Worm (Caenorhabditis elegans) whole organism, L1 larva: Measurements from ENCODE around the gene C52B9.4.

ENCODE experiments used
- C04F5.9 ChIP-seq: sonication (generic microtip); optimal IDR thresholded peaks from 2 replicates; lab custom pipeline; 2016; ENCODE audit warnings: missing genetic modification characterization, missing compliant biosample characterization
- F16B12.6 ChIP-seq: fragments of 150-350 bp; optimal IDR thresholded peaks from 2 replicates; lab custom pipeline; 2014; ENCODE audit warnings: missing biosample characterization, missing genetic modification characterization
- aha-1 ChIP-seq: fragments of 150-350 bp; optimal IDR thresholded peaks from 2 replicates; lab custom pipeline; 2014; ENCODE audit warnings: missing biosample characterization, missing genetic modification characterization
- aly-2 ChIP-seq: fragments of 150-350 bp; optimal IDR thresholded peaks from 2 replicates; lab custom pipeline; 2014; ENCODE audit warnings: missing biosample characterization, missing genetic modification characterization
- ama-1 ChIP-seq: fragments of 150-350 bp; optimal IDR thresholded peaks from 2 replicates; lab custom pipeline; 2014
- ceh-8 ChIP-seq: fragments of 200-800 bp; sonication (Bioruptor generic); optimal IDR thresholded peaks from 2 replicates; lab custom pipeline; 2018; ENCODE audit warnings: mild to moderate bottlenecking, missing genetic modification characterization, moderate library complexity, missing compliant biosample characterization
- ceh-82 ChIP-seq, 3 experiments: fragments of 150-350 bp in 1 of 3; sonication (generic microtip) in 2 of 3; optimal IDR thresholded peaks; 2 replicates each; lab custom pipeline; 2014 to 2017; ENCODE audit warnings: missing biosample characterization in 3 of 3, missing genetic modification characterization in 3 of 3
- ceh-88 ChIP-seq: fragments of 200-800 bp; sonication (Bioruptor generic); IDR thresholded peaks from 2 replicates; pipeline ENCODE4 v1.3.6; 2022; ENCODE audit warnings: missing genetic modification characterization, missing compliant biosample characterization
- ceh-90 ChIP-seq: sonication (generic microtip); optimal IDR thresholded peaks from 2 replicates; lab custom pipeline; 2016; ENCODE audit warnings: missing genetic modification characterization, missing compliant biosample characterization
- ces-1 ChIP-seq: fragments of 150-350 bp; optimal IDR thresholded peaks from 2 replicates; lab custom pipeline; 2014; ENCODE audit warnings: missing biosample characterization, missing genetic modification reagents, missing genetic modification characterization
- dpl-1 ChIP-seq, 3 experiments: fragments of 150-350 bp in 2 of 3; sonication (generic microtip) in 1 of 3; optimal IDR thresholded peaks; 2 replicates each; lab custom pipeline; 2014 to 2017; ENCODE audit warnings: missing biosample characterization in 3 of 3, missing genetic modification characterization in 3 of 3, missing genetic modification reagents in 3 of 3
- dsc-1 ChIP-seq: sonication (generic microtip); optimal IDR thresholded peaks from 2 replicates; lab custom pipeline; 2016; ENCODE audit warnings: mild to moderate bottlenecking, missing genetic modification characterization, missing compliant biosample characterization
- efl-1 ChIP-seq, 4 experiments: fragments of 150-350 bp; optimal IDR thresholded peaks in 3 of 4; peaks in 1 of 4; 1 replicate in 1 of 4; 2 replicates in 3 of 4; lab custom pipeline; 2014; ENCODE audit warnings: missing biosample characterization in 2 of 4, missing genetic modification characterization in 2 of 4, missing genetic modification reagents in 2 of 4
- fkh-4 ChIP-seq: sonication (generic microtip); optimal IDR thresholded peaks from 2 replicates; lab custom pipeline; 2016; ENCODE audit warnings: missing compliant biosample characterization, missing genetic modification characterization, borderline replicate concordance
- fkh-8 ChIP-seq: sonication (generic microtip); optimal IDR thresholded peaks from 2 replicates; lab custom pipeline; 2016; ENCODE audit warnings: mild to moderate bottlenecking, missing genetic modification characterization, missing compliant biosample characterization
- fos-1 ChIP-seq: fragments of 150-350 bp; optimal IDR thresholded peaks from 2 replicates; lab custom pipeline; 2014; ENCODE audit warnings: missing biosample characterization, missing genetic modification characterization
- grh-1 ChIP-seq: fragments of 200-800 bp; sonication (Bioruptor generic); IDR thresholded peaks from 2 replicates; pipeline ENCODE4 v1.3.6; 2022; ENCODE audit warnings: missing genetic modification reagents, missing genetic modification characterization, missing compliant biosample characterization
- hpl-2 ChIP-seq: fragments of 150-350 bp; optimal IDR thresholded peaks from 2 replicates; lab custom pipeline; 2014; ENCODE audit warnings: missing biosample characterization, missing genetic modification reagents, missing genetic modification characterization
- lin-14 ChIP-seq: fragments of 200-800 bp; sonication (Bioruptor generic); optimal IDR thresholded peaks from 2 replicates; lab custom pipeline; 2018; ENCODE audit warnings: mild to moderate bottlenecking, missing genetic modification characterization, moderate library complexity, missing compliant biosample characterization
- lin-15B ChIP-seq: fragments of 150-350 bp; sonication (generic microtip); optimal IDR thresholded peaks from 3 replicates; lab custom pipeline; 2014; ENCODE audit warnings: missing biosample characterization, missing genetic modification characterization
- lin-35 ChIP-seq, 2 experiments: fragments of 150-350 bp; optimal IDR thresholded peaks; 2 replicates each; lab custom pipeline; 2014; ENCODE audit warnings: missing biosample characterization in 2 of 2, missing genetic modification characterization in 2 of 2, missing genetic modification reagents in 2 of 2
- lin-39 ChIP-seq: fragments of 150-350 bp; optimal IDR thresholded peaks from 2 replicates; lab custom pipeline; 2014; ENCODE audit warnings: missing biosample characterization, missing genetic modification reagents, missing genetic modification characterization
- lsy-2 ChIP-seq, 2 experiments: fragments of 150-350 bp; optimal IDR thresholded peaks; 2 replicates each; lab custom pipeline; 2014; ENCODE audit warnings: missing biosample characterization in 2 of 2, missing genetic modification characterization in 2 of 2
- mab-9 ChIP-seq: fragments of 200-800 bp; sonication (Bioruptor generic); IDR thresholded peaks from 2 replicates; pipeline ENCODE4 v1.3.6; 2022; ENCODE audit warnings: missing genetic modification reagents, missing genetic modification characterization, missing compliant biosample characterization
- mef-2 ChIP-seq: fragments of 150-350 bp; optimal IDR thresholded peaks from 2 replicates; lab custom pipeline; 2014; ENCODE audit warnings: missing biosample characterization, missing genetic modification characterization
- mep-1 ChIP-seq: fragments of 150-350 bp; optimal IDR thresholded peaks from 2 replicates; lab custom pipeline; 2014; ENCODE audit warnings: missing biosample characterization, missing genetic modification characterization
- nhr-12 ChIP-seq: sonication (generic microtip); optimal IDR thresholded peaks from 2 replicates; lab custom pipeline; 2017; ENCODE audit warnings: missing biosample characterization, missing genetic modification characterization
- nhr-19 ChIP-seq: fragments of 200-800 bp; sonication (Bioruptor generic); conservative IDR thresholded peaks from 2 replicates; pipeline ENCODE4 v1.3.6; 2022; ENCODE audit warnings: missing genetic modification characterization, missing compliant biosample characterization
- nhr-20 ChIP-seq: sonication (generic microtip); optimal IDR thresholded peaks from 2 replicates; lab custom pipeline; 2016; ENCODE audit warnings: mild to moderate bottlenecking, missing genetic modification characterization, missing compliant biosample characterization
- nhr-237 ChIP-seq: fragments of 150-350 bp; optimal IDR thresholded peaks from 2 replicates; lab custom pipeline; 2014; ENCODE audit warnings: missing biosample characterization, missing genetic modification characterization
- nhr-28 ChIP-seq: fragments of 150-350 bp; optimal IDR thresholded peaks from 2 replicates; lab custom pipeline; 2014; ENCODE audit warnings: missing biosample characterization, missing genetic modification characterization
- nhr-71 ChIP-seq: sonication (generic microtip); optimal IDR thresholded peaks from 2 replicates; lab custom pipeline; 2016; ENCODE audit warnings: mild to moderate bottlenecking, missing genetic modification characterization, moderate library complexity, missing compliant biosample characterization
- nhr-76 ChIP-seq: sonication (generic microtip); optimal IDR thresholded peaks from 2 replicates; lab custom pipeline; 2017; ENCODE audit warnings: missing biosample characterization, missing genetic modification characterization
- nhr-77 ChIP-seq: fragments of 150-350 bp; optimal IDR thresholded peaks from 2 replicates; lab custom pipeline; 2014; ENCODE audit warnings: missing biosample characterization, missing genetic modification characterization
- nhr-90 ChIP-seq: sonication (generic microtip); optimal IDR thresholded peaks from 2 replicates; lab custom pipeline; 2016; ENCODE audit warnings: mild to moderate bottlenecking, missing genetic modification characterization, missing compliant biosample characterization; ENCODE audit not compliant: poor library complexity
- pax-3 ChIP-seq: fragments of 200-800 bp; sonication (Bioruptor generic); optimal IDR thresholded peaks from 2 replicates; lab custom pipeline; 2018; ENCODE audit warnings: mild to moderate bottlenecking, missing genetic modification characterization, moderate library complexity, missing compliant biosample characterization
- pqm-1 ChIP-seq: sonication (generic microtip); optimal IDR thresholded peaks from 3 replicates; lab custom pipeline; 2017; ENCODE audit warnings: missing biosample characterization, missing genetic modification characterization
- rnt-1 ChIP-seq: sonication (generic microtip); optimal IDR thresholded peaks from 2 replicates; lab custom pipeline; 2016; ENCODE audit warnings: mild to moderate bottlenecking, missing genetic modification characterization, moderate library complexity, missing compliant biosample characterization
- skn-1 ChIP-seq: fragments of 150-350 bp; optimal IDR thresholded peaks from 2 replicates; lab custom pipeline; 2014; ENCODE audit warnings: missing biosample characterization, missing genetic modification characterization
- snpc-4 ChIP-seq: fragments of 150-350 bp; optimal IDR thresholded peaks from 2 replicates; lab custom pipeline; 2014; ENCODE audit warnings: missing biosample characterization, missing genetic modification characterization
- snu-23 ChIP-seq: sonication (generic microtip); optimal IDR thresholded peaks from 2 replicates; lab custom pipeline; 2016; ENCODE audit warnings: missing genetic modification characterization, missing compliant biosample characterization
- sptf-1 ChIP-seq: fragments of 150-350 bp; optimal IDR thresholded peaks from 2 replicates; lab custom pipeline; 2014; ENCODE audit warnings: missing biosample characterization, missing genetic modification characterization
- swsn-7 ChIP-seq: sonication (generic microtip); optimal IDR thresholded peaks from 2 replicates; lab custom pipeline; 2016; ENCODE audit warnings: missing genetic modification characterization, missing compliant biosample characterization
- unc-30 ChIP-seq: sonication (generic microtip); optimal IDR thresholded peaks from 2 replicates; lab custom pipeline; 2017; ENCODE audit warnings: missing biosample characterization, missing genetic modification characterization
- unc-62 ChIP-seq: fragments of 150-350 bp; optimal IDR thresholded peaks from 2 replicates; lab custom pipeline; 2014; ENCODE audit warnings: missing biosample characterization, missing genetic modification reagents, missing genetic modification characterization
- unc-86 ChIP-seq: sonication (generic microtip); optimal IDR thresholded peaks from 2 replicates; lab custom pipeline; 2016; ENCODE audit warnings: missing genetic modification characterization, missing compliant biosample characterization
- xbp-1 ChIP-seq: sonication (generic microtip); optimal IDR thresholded peaks from 2 replicates; lab custom pipeline; 2016; ENCODE audit warnings: missing genetic modification characterization, missing compliant biosample characterization
- zag-1 ChIP-seq: fragments of 150-350 bp; optimal IDR thresholded peaks from 2 replicates; lab custom pipeline; 2014; ENCODE audit warnings: missing biosample characterization, missing genetic modification characterization
- ztf-11 ChIP-seq, 2 experiments: sonication (generic microtip); optimal IDR thresholded peaks; 2 replicates each; lab custom pipeline; 2016 to 2017; ENCODE audit warnings: missing genetic modification characterization in 2 of 2, missing biosample characterization in 1 of 2, missing compliant biosample characterization in 1 of 2

C52B9.4 gene

DNA sequence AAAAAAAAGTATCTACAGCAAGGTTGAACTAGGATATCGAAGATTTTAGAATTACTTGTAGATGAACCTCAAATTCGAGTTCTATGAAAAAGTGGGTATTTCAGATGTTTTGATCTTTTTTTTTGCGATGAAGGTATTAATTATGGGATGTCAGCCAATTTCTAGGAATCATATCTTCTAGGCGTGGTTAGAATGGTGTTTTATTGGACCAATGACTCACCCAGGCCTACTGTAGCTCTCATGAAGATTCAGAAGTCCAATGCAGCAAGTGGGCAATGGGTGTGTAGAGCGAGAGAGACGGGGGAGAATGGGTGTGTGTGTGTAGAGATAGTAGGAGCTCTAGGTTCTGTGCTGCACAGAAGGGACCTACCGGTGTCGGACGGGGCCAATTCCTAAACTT lies 38.3 kb upstream of the C52B9.4 start:
- TF ChIP-seq nhr-77 (tag; lab: Kevin White, UChicago): no peak
- TF ChIP-seq ceh-82 (tag; optimal IDR thresholded peaks at IDR 0.05; lab: Kevin White, UChicago): peak in 2 of 3 experiments; percentile 20 to 25
- TF ChIP-seq pax-3 (tag; lab: Kevin White, UChicago): no peak
- TF ChIP-seq ceh-90 (tag; lab: Kevin White, UChicago): no peak
- TF ChIP-seq pqm-1 (tag; lab: Kevin White, UChicago): no peak
- TF ChIP-seq ceh-88 (GFP tag; lab: Robert Waterston, UW): no peak
- peak; percentile 49 for TF ChIP-seq mep-1
- TF ChIP-seq fos-1 (tag; lab: Kevin White, UChicago): peak; percentile 70
- TF ChIP-seq dsc-1 (tag; lab: Kevin White, UChicago): peak; percentile 19
- no peak for TF ChIP-seq nhr-12 (tag; lab: Kevin White, UChicago)
- peak; percentile 17 for TF ChIP-seq fkh-8 (tag; lab: Kevin White, UChicago)
- peak; percentile 12 to 80 for TF ChIP-seq lsy-2 (tag; optimal IDR thresholded peaks at IDR 0.05; lab: Kevin White, UChicago)
- TF ChIP-seq F16B12.6 (tag; lab: Kevin White, UChicago): no peak
- TF ChIP-seq zag-1 (tag; lab: Kevin White, UChicago): peak; percentile 22
- TF ChIP-seq rnt-1 (tag; lab: Kevin White, UChicago): peak; percentile 28
- TF ChIP-seq sptf-1 (tag; lab: Kevin White, UChicago): no peak

DNA sequence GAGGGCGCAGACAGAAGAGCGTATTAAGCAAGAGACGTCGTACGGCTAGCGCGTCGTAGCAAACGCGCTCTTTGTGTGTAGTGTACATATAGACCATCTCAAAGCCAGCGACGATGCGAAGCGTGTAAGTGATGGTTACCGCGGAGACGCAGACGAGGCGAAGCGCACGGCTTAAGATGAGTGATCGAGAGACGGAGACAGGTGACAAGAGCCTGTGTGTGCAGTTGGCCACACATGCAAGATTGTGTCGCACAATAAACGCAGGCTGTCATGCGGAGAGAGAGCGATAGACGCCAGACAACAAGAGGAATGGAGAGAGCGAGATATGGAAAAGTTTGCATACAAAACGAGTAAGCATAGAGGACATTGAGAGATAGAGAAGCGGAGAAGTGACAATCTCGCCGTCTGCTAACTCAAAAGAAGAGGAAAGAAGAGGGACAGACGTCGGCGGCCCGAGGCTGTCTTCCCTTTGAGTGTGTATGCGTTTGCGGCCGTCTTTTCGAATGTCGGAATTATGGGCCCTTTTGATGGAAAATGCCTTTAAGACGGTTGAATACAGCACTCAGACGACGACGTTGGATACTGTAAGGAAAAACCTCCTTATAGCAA lies 37.6 kb upstream of the C52B9.4 start:
- TF ChIP-seq aly-2 (no peak), dpl-1 (GFP tag; optimal IDR thresholded peaks at IDR 0.05; lab: Kevin White, UChicago) (peak; percentile 19 to 45 (median 22)), unc-30 (tag; lab: Kevin White, UChicago) (no peak), lin-14 (GFP tag; lab: Kevin White, UChicago) (peak; percentile 96), ama-1 (lab: Kevin White, UChicago) (peak; percentile 65), nhr-20 (tag; lab: Kevin White, UChicago) (peak; percentile 97), aha-1 (tag; lab: Kevin White, UChicago) (peak; percentile 1), dsc-1 (tag; lab: Kevin White, UChicago) (peak; percentile 96), ces-1 (GFP tag; lab: Kevin White, UChicago) (no peak), xbp-1 (tag; lab: Kevin White, UChicago) (peak; percentile 96), ceh-88 (GFP tag; lab: Robert Waterston, UW) (peak; percentile 78), skn-1 (tag; lab: Kevin White, UChicago) (no peak), efl-1 (optimal IDR thresholded peaks at IDR 0.05; lab: Kevin White, UChicago) (peak; percentile 92 to 99), efl-1 (GFP tag; optimal IDR thresholded peaks at IDR 0.05 in 1 of 2; lab: Kevin White, UChicago) (peak; percentile 38 to 93), nhr-76 (tag; lab: Kevin White, UChicago) (no peak), nhr-19 (GFP tag; lab: Robert Waterston, UW) (peak; percentile 93), nhr-237 (tag; lab: Kevin White, UChicago) (no peak), lsy-2 (tag; optimal IDR thresholded peaks at IDR 0.05; lab: Kevin White, UChicago) (peak; percentile 63 to 86), snu-23 (GFP tag; lab: Kevin White, UChicago) (peak; percentile 97), mab-9 (GFP tag; lab: Robert Waterston, UW) (peak; percentile 67), hpl-2 (GFP tag; lab: Kevin White, UChicago) (peak; percentile 91), lin-15B (tag; lab: Kevin White, UChicago) (no peak), nhr-90 (tag; lab: Kevin White, UChicago) (peak; percentile 96), nhr-77 (tag; lab: Kevin White, UChicago) (peak; percentile 50), lin-35 (GFP tag; optimal IDR thresholded peaks at IDR 0.05; lab: Kevin White, UChicago) (peak; percentile 53 to 68), grh-1 (GFP tag; lab: Robert Waterston, UW) (peak; percentile 95), fkh-4 (peak; percentile 61), unc-62 (no peak), fos-1 (tag; lab: Kevin White, UChicago) (peak; percentile 54), nhr-71 (tag; lab: Kevin White, UChicago) (peak; percentile 99), swsn-7 (tag; lab: Kevin White, UChicago) (peak; percentile 98), unc-86 (tag; lab: Kevin White, UChicago) (peak; percentile 98), ceh-8 (GFP tag; lab: Kevin White, UChicago) (peak; percentile 44), mef-2 (peak; percentile 84), mep-1 (peak; percentile 65), pax-3 (tag; lab: Kevin White, UChicago) (peak; percentile 86), ztf-11 (tag; optimal IDR thresholded peaks at IDR 0.05; lab: Kevin White, UChicago) (peak in 1 of 2 experiments; percentile 92), lin-39 (tag; lab: Kevin White, UChicago) (peak; percentile 84), snpc-4 (peak; percentile 18), C04F5.9 (tag; lab: Kevin White, UChicago) (peak; percentile 86), nhr-28 (tag; lab: Kevin White, UChicago) (peak; percentile 49)
